Fruit fly (Drosophila melanogaster): ENCODE measurements around the gene CG4619.

The CG4619 gene

DNA sequence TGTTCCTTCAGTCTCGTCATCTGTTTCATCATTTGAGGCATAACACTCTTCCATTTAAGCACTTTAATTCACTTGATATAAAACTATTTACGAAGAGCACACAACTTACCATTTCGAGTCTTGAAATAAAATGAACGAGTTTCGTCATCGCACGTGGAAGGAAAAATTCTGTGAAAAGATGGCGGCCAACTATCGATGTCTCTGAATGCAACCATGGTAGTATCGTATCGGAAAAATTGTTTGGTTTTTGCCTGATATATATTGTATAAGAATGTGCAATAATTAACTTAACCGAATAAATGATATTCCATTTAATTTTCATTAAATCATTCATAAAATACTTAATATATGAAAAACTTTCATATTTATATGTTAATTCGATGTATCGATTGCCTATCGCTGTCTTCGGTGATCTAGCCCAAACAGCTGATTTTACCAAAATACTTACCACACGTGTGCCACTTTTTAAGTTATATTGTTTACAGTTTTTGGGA, 43.7 kb upstream of the CG4619 start, which contains the start of gene Bka (continued):
- peak; percentile 89 for TF ChIP-seq CG12659 (GFP tag; optimal IDR thresholded peaks at IDR 0.05)
- TF ChIP-seq BtbVII (GFP tag; optimal IDR thresholded peaks at IDR 0.05) = peak; percentile 48
- TF ChIP-seq ci (GFP tag; IDR thresholded peaks at IDR 0.05) = peak; percentile 76
- no peak for TF ChIP-seq tll (GFP tag; optimal IDR thresholded peaks at IDR 0.05)
- TF ChIP-seq CG3726 (GFP tag; IDR thresholded peaks at IDR 0.05) = no peak
- TF ChIP-seq Taf1 (GFP tag; IDR thresholded peaks at IDR 0.05) = no peak
- TF ChIP-seq NC2α (GFP tag; optimal IDR thresholded peaks at IDR 0.05) = no peak
- TF ChIP-seq ttk (GFP tag; IDR thresholded peaks at IDR 0.05) = no peak; the same call in 1 of the 2 replicates
- peak; percentile 93 for TF ChIP-seq CG7963 (GFP tag; IDR thresholded peaks at IDR 0.05; ENCODE audit: partially characterized antibody)
- TF ChIP-seq CG4282 (GFP tag; optimal IDR thresholded peaks at IDR 0.05) = no peak
- peak; percentile 56 for TF ChIP-seq Hand (GFP tag; optimal IDR thresholded peaks at IDR 0.05)
- no peak for TF ChIP-seq CG3065 (GFP tag; optimal IDR thresholded peaks at IDR 0.05)
- TF ChIP-seq CG30431 (GFP tag; optimal IDR thresholded peaks at IDR 0.05) = no peak
- no peak for TF ChIP-seq so (GFP tag; IDR thresholded peaks at IDR 0.05)
- TF ChIP-seq CG4707 (GFP tag; optimal IDR thresholded peaks at IDR 0.05) = peak; percentile 37
- TF ChIP-seq Sry-β (GFP tag; optimal IDR thresholded peaks at IDR 0.05) = no peak
- no peak for TF ChIP-seq sqz (GFP tag; optimal IDR thresholded peaks at IDR 0.05)
- TF ChIP-seq dmrt11E (tag; optimal IDR thresholded peaks at IDR 0.05) = peak; percentile 58
- no peak for TF ChIP-seq z (GFP tag; IDR thresholded peaks at IDR 0.05)
- TF ChIP-seq Rfx (GFP tag; IDR thresholded peaks at IDR 0.05) = peak; percentile 41
- TF ChIP-seq br (optimal IDR thresholded peaks at IDR 0.05) = no peak
- no peak for TF ChIP-seq NK7.1 (GFP tag; optimal IDR thresholded peaks at IDR 0.05)
- no peak for TF ChIP-seq bowl (GFP tag; IDR thresholded peaks at IDR 0.05)
- no peak for TF ChIP-seq CG12744 (GFP tag; optimal IDR thresholded peaks at IDR 0.05)
- TF ChIP-seq maf-S (GFP tag; optimal IDR thresholded peaks at IDR 0.05) = no peak
- TF ChIP-seq CG4820 (GFP tag; optimal IDR thresholded peaks at IDR 0.05) = no peak
- peak; percentile 77 for TF ChIP-seq CG10543 (GFP tag; optimal IDR thresholded peaks at IDR 0.05)
- 0 out of 2 replicates have a peak, but pooled peaks have one; percentile 9 for TF ChIP-seq CG31224 (GFP tag; IDR thresholded peaks at IDR 0.05)
- TF ChIP-seq CG6654 (GFP tag; optimal IDR thresholded peaks at IDR 0.05) = no peak
- no peak for TF ChIP-seq lov (optimal IDR thresholded peaks at IDR 0.05)
- TF ChIP-seq lov (GFP tag; IDR thresholded peaks at IDR 0.05) = no peak
- no peak for TF ChIP-seq toy (GFP tag; IDR thresholded peaks at IDR 0.05)
- no peak for TF ChIP-seq Drgx (GFP tag; IDR thresholded peaks at IDR 0.05)
- TF ChIP-seq sens (GFP tag) = peak; percentile 79
- TF ChIP-seq crol (GFP tag; IDR thresholded peaks at IDR 0.05) = no peak
- no peak for TF ChIP-seq slou (GFP tag; optimal IDR thresholded peaks at IDR 0.05)
- peak; percentile 59 for TF ChIP-seq CG10979 (tag; optimal IDR thresholded peaks at IDR 0.05)
- TF ChIP-seq kni (GFP tag; optimal IDR thresholded peaks at IDR 0.05) = peak; percentile 51
- no peak for TF ChIP-seq Neu2 (GFP tag; optimal IDR thresholded peaks at IDR 0.05; ENCODE audit: borderline replicate concordance)
- TF ChIP-seq CG30020 (tag; optimal IDR thresholded peaks at IDR 0.05) = peak; percentile 83
- no peak for TF ChIP-seq hkb (optimal IDR thresholded peaks at IDR 0.05)
- TF ChIP-seq hkb (GFP tag; IDR thresholded peaks at IDR 0.05) = peak; percentile 59
- TF ChIP-seq CG3838 (GFP tag; optimal IDR thresholded peaks at IDR 0.05) = no peak
- TF ChIP-seq peb (GFP tag; IDR thresholded peaks at IDR 0.05) = no peak
- TF ChIP-seq CG18599 (GFP tag; optimal IDR thresholded peaks at IDR 0.05) = peak; percentile 63
- no peak for TF ChIP-seq sim (GFP tag; IDR thresholded peaks at IDR 0.05)
- TF ChIP-seq klu (GFP tag; IDR thresholded peaks at IDR 0.05) = no peak
- TF ChIP-seq CG4617 (GFP tag; optimal IDR thresholded peaks at IDR 0.05; ENCODE audit: borderline replicate concordance) = peak; percentile 46
- TF ChIP-seq CG8765 (GFP tag; IDR thresholded peaks at IDR 0.05) = no peak
